Worm (Caenorhabditis elegans): Measurements from ENCODE around the gene D1086.5.

Gene D1086.5

ce11 chrV:14094546-14094945, 4.4 kb upstream of the D1086.5 start:
- TF ChIP-seq lin-15B (tag; optimal IDR thresholded peaks at IDR 0.05) (no peak), elt-3 (tag; optimal IDR thresholded peaks at IDR 0.05) (no peak), pha-4 (tag; optimal IDR thresholded peaks at IDR 0.05) (no peak), egl-27 (tag; optimal IDR thresholded peaks at IDR 0.05) (no peak), unc-62 (GFP tag; optimal IDR thresholded peaks at IDR 0.05) (no peak), ceh-82 (tag; optimal IDR thresholded peaks at IDR 0.05) (no peak), ama-1 (optimal IDR thresholded peaks at IDR 0.05) (no peak), elt-2 (tag; optimal IDR thresholded peaks at IDR 0.05) (no peak), ztf-11 (tag; optimal IDR thresholded peaks at IDR 0.05) (no peak), nhr-28 (tag; optimal IDR thresholded peaks at IDR 0.05) (no peak), eor-1 (tag; optimal IDR thresholded peaks at IDR 0.05) (no peak), fkh-2 (tag; optimal IDR thresholded peaks at IDR 0.05) (no peak)

ce11 chrV:14093805-14094204, 3.6 kb upstream of the D1086.5 start, which contains the start of gene D1086.8:
TSS of gene D1086.8 (plus strand) at chrV:14094105.
- TF ChIP-seq aly-2 (tag; optimal IDR thresholded peaks at IDR 0.05) (no peak), pha-4 (tag; optimal IDR thresholded peaks at IDR 0.05) (no peak), ZK546.5 (tag; optimal IDR thresholded peaks at IDR 0.05) (no peak), ceh-16 (tag; optimal IDR thresholded peaks at IDR 0.05) (no peak), ztf-11 (tag; optimal IDR thresholded peaks at IDR 0.05) (no peak), egl-5 (tag; optimal IDR thresholded peaks at IDR 0.05) (peak; percentile 44), skn-1 (tag; optimal IDR thresholded peaks at IDR 0.05) (no peak), nhr-23 (tag; optimal IDR thresholded peaks at IDR 0.05) (no peak), nhr-43 (tag; optimal IDR thresholded peaks at IDR 0.05; ENCODE audit: poor library complexity, severe bottlenecking) (no peak), mdl-1 (tag; optimal IDR thresholded peaks at IDR 0.05) (no peak), nfya-1 (tag; optimal IDR thresholded peaks at IDR 0.05; ENCODE audit: insufficient read depth) (peak; percentile 8), lin-15B (tag; optimal IDR thresholded peaks at IDR 0.05) (no peak), nhr-67 (tag; optimal IDR thresholded peaks at IDR 0.05) (no peak)

- TF ChIP-seq nhr-25 (tag; optimal IDR thresholded peaks at IDR 0.05) (peak; percentile 54), nhr-11 (tag; optimal IDR thresholded peaks at IDR 0.05) (no peak), snpc-4 (tag; optimal IDR thresholded peaks at IDR 0.05) (peak; percentile 97), ama-1 (optimal IDR thresholded peaks at IDR 0.05) (peak; percentile 90), sea-2 (GFP tag; optimal IDR thresholded peaks at IDR 0.05) (no peak), lsy-12 (tag; optimal IDR thresholded peaks at IDR 0.05) (no peak), hmg-11 (tag; optimal IDR thresholded peaks at IDR 0.05) (no peak), lin-15B (tag; optimal IDR thresholded peaks at IDR 0.05) (peak; percentile 8), nfya-1 (tag; optimal IDR thresholded peaks at IDR 0.05; ENCODE audit: insufficient read depth) (peak; percentile 29), nhr-43 (tag; optimal IDR thresholded peaks at IDR 0.05; ENCODE audit: poor library complexity, severe bottlenecking) (peak; percentile 59), nhr-28 (tag; optimal IDR thresholded peaks at IDR 0.05) (no peak), R02D3.7 (tag; optimal IDR thresholded peaks at IDR 0.05) (peak; percentile 20), elt-2 (tag; optimal IDR thresholded peaks at IDR 0.05) (peak; percentile 12), ztf-11 (tag; optimal IDR thresholded peaks at IDR 0.05) (no peak), pqm-1 (tag; optimal IDR thresholded peaks at IDR 0.05) (peak; percentile 67), mml-1 (tag; optimal IDR thresholded peaks at IDR 0.05) (no peak)
Measured at ce11 chrV:14092403-14092802, 2.2 kb upstream of the D1086.5 start, which contains the start of gene D1086.3. TSS of gene D1086.3 (plus strand) at chrV:14092792.

ce11 chrV:14088051-14088450, 2.1 kb downstream of the D1086.5 start, which contains the start of gene D1086.19:
TSS of gene D1086.19 (plus strand) at chrV:14088351.
- TF ChIP-seq skn-1 (tag; optimal IDR thresholded peaks at IDR 0.05) = no peak
- no peak for TF ChIP-seq hmg-11 (tag; optimal IDR thresholded peaks at IDR 0.05)
- TF ChIP-seq elt-2 (tag; optimal IDR thresholded peaks at IDR 0.05) = no peak
- no peak for TF ChIP-seq nfya-1 (tag; optimal IDR thresholded peaks at IDR 0.05; ENCODE audit: insufficient read depth)
- no peak for TF ChIP-seq nhr-23 (tag; optimal IDR thresholded peaks at IDR 0.05)
- no peak for TF ChIP-seq lsy-12 (tag; optimal IDR thresholded peaks at IDR 0.05)
- TF ChIP-seq ceh-16 (tag; optimal IDR thresholded peaks at IDR 0.05) = no peak
- no peak for TF ChIP-seq nhr-25 (tag; optimal IDR thresholded peaks at IDR 0.05)
- no peak for TF ChIP-seq lin-15B (tag; optimal IDR thresholded peaks at IDR 0.05)
- no peak for TF ChIP-seq snpc-4 (tag; optimal IDR thresholded peaks at IDR 0.05)

ce11 chrV:14085589-14085988, 4.6 kb downstream of the D1086.5 start, which contains the start of gene D1086.18:
TSS of gene D1086.18 (plus strand) at chrV:14085889.
- TF ChIP-seq eor-1 (tag; optimal IDR thresholded peaks at IDR 0.05) = no peak
- no peak for TF ChIP-seq nhr-43 (tag; optimal IDR thresholded peaks at IDR 0.05; ENCODE audit: poor library complexity, severe bottlenecking)
- no peak for TF ChIP-seq ceh-9 (tag; optimal IDR thresholded peaks at IDR 0.05)
- no peak for TF ChIP-seq jun-1 (tag; optimal IDR thresholded peaks at IDR 0.05)
- TF ChIP-seq zag-1 (tag; optimal IDR thresholded peaks at IDR 0.05) = no peak
- no peak for TF ChIP-seq nhr-76 (tag; optimal IDR thresholded peaks at IDR 0.05)
- TF ChIP-seq tbx-2 (tag; optimal IDR thresholded peaks at IDR 0.05) = no peak
- no peak for TF ChIP-seq nhr-67 (tag; optimal IDR thresholded peaks at IDR 0.05)
- TF ChIP-seq elt-3 (tag; optimal IDR thresholded peaks at IDR 0.05) = no peak
- TF ChIP-seq fos-1 (tag; optimal IDR thresholded peaks at IDR 0.05) = no peak
- TF ChIP-seq unc-39 (tag; optimal IDR thresholded peaks at IDR 0.05) = no peak
- TF ChIP-seq ama-1 (optimal IDR thresholded peaks at IDR 0.05) = no peak
- TF ChIP-seq R02D3.7 (tag; optimal IDR thresholded peaks at IDR 0.05) = no peak
- TF ChIP-seq nfya-1 (tag; optimal IDR thresholded peaks at IDR 0.05; ENCODE audit: insufficient read depth) = no peak
- TF ChIP-seq nhr-25 (tag; optimal IDR thresholded peaks at IDR 0.05) = no peak
- TF ChIP-seq ZK546.5 (tag; optimal IDR thresholded peaks at IDR 0.05) = no peak
- no peak for TF ChIP-seq lin-15B (tag; optimal IDR thresholded peaks at IDR 0.05)

Data from whole organism, L3 larva.